Fruit fly (Drosophila melanogaster): Measurements from ENCODE around the gene CG34382.

CG34382 gene

DNA sequence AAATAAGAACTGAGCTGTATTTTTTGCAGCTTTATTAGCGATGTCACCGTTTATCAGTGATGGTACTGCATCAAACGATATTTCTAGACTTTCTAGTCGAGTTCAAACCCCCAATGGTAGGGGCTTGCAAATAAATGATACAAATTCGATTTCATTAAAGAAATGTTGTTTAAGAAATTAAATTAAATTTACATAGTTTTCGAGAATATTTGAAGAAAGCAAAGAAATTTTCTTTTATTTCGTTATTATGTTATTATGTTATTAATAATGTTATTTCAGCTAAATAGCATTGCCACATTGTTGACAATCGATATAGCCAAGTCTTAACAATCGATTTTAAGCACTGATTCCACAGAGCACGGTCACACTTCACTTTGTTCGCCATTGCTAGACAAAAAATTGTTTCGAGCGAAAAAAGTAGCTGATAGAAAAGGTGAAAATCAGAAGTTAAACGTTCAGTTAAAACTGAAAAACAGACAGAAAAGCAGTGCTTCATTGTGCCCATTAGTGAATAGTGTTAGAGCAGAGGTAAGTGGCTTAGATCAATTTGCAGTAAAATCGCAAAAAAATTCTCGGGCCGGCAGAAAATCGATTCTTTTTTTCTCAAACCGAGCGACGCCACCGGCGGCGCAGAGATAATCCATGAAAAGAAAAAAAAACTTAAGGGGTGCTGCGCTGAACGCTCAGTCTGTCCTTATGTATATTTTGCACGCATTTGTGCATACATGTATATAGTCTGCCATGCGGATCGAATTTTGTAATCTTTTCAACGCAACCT lies 14.3 kb upstream of the CG34382 start, which contains the start of the genes iPLA2-VIA and Ciz1 (continued):
- TF ChIP-seq PHDP (tag; optimal IDR thresholded peaks at IDR 0.05), result no peak
- TF ChIP-seq B-H2 (GFP tag; optimal IDR thresholded peaks at IDR 0.05), result no peak
- peak; percentile 54 for TF ChIP-seq CG8290 (GFP tag; optimal IDR thresholded peaks at IDR 0.05)
- TF ChIP-seq CG8290 (tag; optimal IDR thresholded peaks at IDR 0.05), result no peak
- TF ChIP-seq bbx (GFP tag; IDR thresholded peaks at IDR 0.05; ENCODE audit: partially characterized antibody), result peak; percentile 70; the same call in 1 of the 2 replicates
- no peak for TF ChIP-seq NFAT (GFP tag; IDR thresholded peaks at IDR 0.05)
- TF ChIP-seq mam (GFP tag; optimal IDR thresholded peaks at IDR 0.05), result peak; percentile 39
- TF ChIP-seq yki (optimal IDR thresholded peaks at IDR 0.05), result no peak
- no peak for TF ChIP-seq z (GFP tag; IDR thresholded peaks at IDR 0.05)
- TF ChIP-seq Adf1 (GFP tag; IDR thresholded peaks at IDR 0.05), result no peak
- TF ChIP-seq CG4617 (GFP tag; optimal IDR thresholded peaks at IDR 0.05; ENCODE audit: borderline replicate concordance), result peak; percentile 31
- no peak for TF ChIP-seq da (GFP tag; optimal IDR thresholded peaks at IDR 0.05)
- no peak for TF ChIP-seq Bteb2 (GFP tag; optimal IDR thresholded peaks at IDR 0.05)
- TF ChIP-seq CG32772 (GFP tag; IDR thresholded peaks at IDR 0.05), result no peak
- TF ChIP-seq fd64A (GFP tag; optimal IDR thresholded peaks at IDR 0.05), result no peak
- no peak for TF ChIP-seq CG18619 (GFP tag; optimal IDR thresholded peaks at IDR 0.05)
- TF ChIP-seq Max (GFP tag; optimal IDR thresholded peaks at IDR 0.05), result peak; percentile 42
- TF ChIP-seq disco-r (GFP tag; optimal IDR thresholded peaks at IDR 0.05), result no peak
- no peak for TF ChIP-seq run (tag; optimal IDR thresholded peaks at IDR 0.05)
- peak; percentile 90 for TF ChIP-seq CG14710 (tag; optimal IDR thresholded peaks at IDR 0.05)
- no peak for TF ChIP-seq CG3163 (GFP tag; optimal IDR thresholded peaks at IDR 0.05)
- TF ChIP-seq Stat92E (GFP tag; optimal IDR thresholded peaks at IDR 0.05), result no peak
- no peak for TF ChIP-seq abd-A (tag; optimal IDR thresholded peaks at IDR 0.05)
- no peak for TF ChIP-seq CG1603 (tag; optimal IDR thresholded peaks at IDR 0.05)
- TF ChIP-seq ab (GFP tag; optimal IDR thresholded peaks at IDR 0.05), result no peak
- TF ChIP-seq stc (GFP tag; IDR thresholded peaks at IDR 0.05), result no peak
- peak; percentile 50 for TF ChIP-seq stwl (tag; optimal IDR thresholded peaks at IDR 0.05)
- TF ChIP-seq jing (GFP tag; optimal IDR thresholded peaks at IDR 0.05), result no peak
- TF ChIP-seq HHEX (GFP tag; optimal IDR thresholded peaks at IDR 0.05), result no peak
- no peak for TF ChIP-seq Optix (GFP tag; IDR thresholded peaks at IDR 0.05)
- TF ChIP-seq CG15269 (tag; optimal IDR thresholded peaks at IDR 0.05), result no peak
- TF ChIP-seq CG2712 (tag; optimal IDR thresholded peaks at IDR 0.05), result peak; percentile 61
- no peak for TF ChIP-seq en (GFP tag; optimal IDR thresholded peaks at IDR 0.05)
- peak; percentile 83 for TF ChIP-seq Dll (GFP tag; IDR thresholded peaks at IDR 0.05; ENCODE audit: partially characterized antibody)
- no peak for TF ChIP-seq Nf-YB (GFP tag; optimal IDR thresholded peaks at IDR 0.05)
- TF ChIP-seq Aef1 (GFP tag; IDR thresholded peaks at IDR 0.05), result no peak
- peak; percentile 38 for TF ChIP-seq Antp (GFP tag; optimal IDR thresholded peaks at IDR 0.05)
- no peak for TF ChIP-seq Six4 (GFP tag; optimal IDR thresholded peaks at IDR 0.05)
- no peak for TF ChIP-seq org-1 (GFP tag; optimal IDR thresholded peaks at IDR 0.05)
- no peak for TF ChIP-seq wor (GFP tag; IDR thresholded peaks at IDR 0.05)
- TF ChIP-seq Atf-2 (GFP tag; optimal IDR thresholded peaks at IDR 0.05), result no peak
- no peak for TF ChIP-seq BtbVII (GFP tag; optimal IDR thresholded peaks at IDR 0.05)
- no peak for TF ChIP-seq CG10462 (GFP tag; optimal IDR thresholded peaks at IDR 0.05)
- TF ChIP-seq CG6813 (GFP tag; optimal IDR thresholded peaks at IDR 0.05), result no peak
- TF ChIP-seq Drgx (GFP tag; IDR thresholded peaks at IDR 0.05), result no peak
- TF ChIP-seq gce (GFP tag; IDR thresholded peaks at IDR 0.05), result no peak
- peak in 1 of 2 experiments; percentile 14 for TF ChIP-seq insv (GFP tag; optimal IDR thresholded peaks at IDR 0.05)
- TF ChIP-seq CG8359 (GFP tag; optimal IDR thresholded peaks at IDR 0.05; ENCODE audit: borderline replicate concordance), result no peak
- no peak for TF ChIP-seq CG18476 (GFP tag; optimal IDR thresholded peaks at IDR 0.05)
- no peak for TF ChIP-seq CG14014 (GFP tag; IDR thresholded peaks at IDR 0.05)
- TF ChIP-seq CG15073 (GFP tag; optimal IDR thresholded peaks at IDR 0.05), result no peak
